Worm (Caenorhabditis elegans) whole organism, mixed stage, embryonic: Measurements from ENCODE around the gene nspd-7.

Experiments
- blmp-1 ChIP-seq: fragments of 150-350 bp; optimal IDR thresholded peaks from 2 replicates; lab custom pipeline; 2014; ENCODE audit warnings: missing biosample characterization, missing genetic modification characterization
- ceh-43 ChIP-seq: fragments of 200-800 bp; sonication (Bioruptor generic); optimal IDR thresholded peaks from 2 replicates; lab custom pipeline; 2018; ENCODE audit warnings: mild to moderate bottlenecking, missing genetic modification characterization, moderate library complexity, missing compliant biosample characterization
- lin-13 ChIP-seq: fragments of 150-350 bp; optimal IDR thresholded peaks from 2 replicates; lab custom pipeline; 2014; ENCODE audit warnings: missing biosample characterization, missing genetic modification characterization
- nhr-12 ChIP-seq: fragments of 150-350 bp; optimal IDR thresholded peaks from 2 replicates; lab custom pipeline; 2014; ENCODE audit warnings: missing biosample characterization, missing genetic modification characterization
- nhr-76 ChIP-seq: sonication (generic microtip); optimal IDR thresholded peaks from 2 replicates; lab custom pipeline; 2017; ENCODE audit warnings: missing biosample characterization, missing genetic modification characterization
- pha-4 ChIP-seq: fragments of 150-350 bp; optimal IDR thresholded peaks from 2 replicates; lab custom pipeline; 2018; ENCODE audit warnings: missing biosample characterization, missing genetic modification reagents, missing genetic modification characterization
- sptf-1 ChIP-seq: sonication (generic microtip); optimal IDR thresholded peaks from 2 replicates; lab custom pipeline; 2017; ENCODE audit warnings: mild to moderate bottlenecking, missing genetic modification characterization, moderate library complexity, missing compliant biosample characterization
- tbx-8 ChIP-seq: fragments of 200-800 bp; sonication (Bioruptor generic); optimal IDR thresholded peaks from 2 replicates; lab custom pipeline; 2018; ENCODE audit warnings: mild to moderate bottlenecking, missing genetic modification characterization, moderate library complexity, missing compliant biosample characterization
- unc-39 ChIP-seq: fragments of 150-350 bp; optimal IDR thresholded peaks from 2 replicates; lab custom pipeline; 2014; ENCODE audit warnings: missing biosample characterization, missing genetic modification characterization
- unc-62 ChIP-seq: fragments of 150-350 bp; optimal IDR thresholded peaks from 2 replicates; lab custom pipeline; 2014; ENCODE audit warnings: missing biosample characterization, missing genetic modification reagents, missing genetic modification characterization

- no peak for TF ChIP-seq nhr-76 (tag; lab: Kevin White, UChicago)
- no peak for TF ChIP-seq unc-62
- TF ChIP-seq nhr-12, result no peak
- TF ChIP-seq tbx-8 (GFP tag; lab: Kevin White, UChicago), result no peak
- TF ChIP-seq lin-13 (tag; lab: Kevin White, UChicago), result no peak
- no peak for TF ChIP-seq sptf-1 (tag; lab: Kevin White, UChicago)
- no peak for TF ChIP-seq blmp-1
- TF ChIP-seq pha-4 (tag; lab: Kevin White, UChicago), result no peak
- no peak for TF ChIP-seq unc-39 (tag; lab: Kevin White, UChicago)
- no peak for TF ChIP-seq ceh-43 (GFP tag; lab: Kevin White, UChicago)
Measured at ce11 chrIV:10286655-10287054, 17.7 kb upstream of the nspd-7 start, which contains the start of gene ebax-1.
